Worm (Caenorhabditis elegans) whole organism, early embryonic: ENCODE measurements around the gene nlp-53.
A peak's percentile ranks its signal among the peaks of the same experiment; 100 is the strongest.

Source experiments
- B0310.2 ChIP-seq: sonication (generic microtip); optimal IDR thresholded peaks from 2 replicates; lab custom pipeline; 2016; ENCODE audit warnings: mild to moderate bottlenecking, missing genetic modification characterization, missing compliant biosample characterization
- F13C5.2 ChIP-seq: sonication (generic microtip); optimal IDR thresholded peaks from 2 replicates; lab custom pipeline; 2017; ENCODE audit warnings: mild to moderate bottlenecking, missing genetic modification characterization, inconsistent platforms, missing compliant biosample characterization
- aly-1 ChIP-seq: sonication (generic microtip); optimal IDR thresholded peaks from 2 replicates; lab custom pipeline; 2016; ENCODE audit warnings: missing genetic modification characterization, missing compliant biosample characterization
- ama-1 ChIP-seq: fragments of 150-350 bp; optimal IDR thresholded peaks from 2 replicates; lab custom pipeline; 2014
- ceh-13 ChIP-seq: fragments of 200-800 bp; sonication (Bioruptor generic); optimal IDR thresholded peaks from 2 replicates; lab custom pipeline; 2018; ENCODE audit warnings: mild to moderate bottlenecking, missing genetic modification characterization, missing compliant biosample characterization
- ceh-36 ChIP-seq: sonication (generic microtip); optimal IDR thresholded peaks from 2 replicates; lab custom pipeline; 2016; ENCODE audit warnings: missing genetic modification characterization, inconsistent platforms, missing compliant biosample characterization
- ets-7 ChIP-seq: sonication (generic microtip); optimal IDR thresholded peaks from 2 replicates; lab custom pipeline; 2016; ENCODE audit warnings: missing genotype, missing genetic modification characterization, missing compliant biosample characterization
- hmbx-1 ChIP-seq: sonication (generic microtip); optimal IDR thresholded peaks from 2 replicates; lab custom pipeline; 2016; ENCODE audit warnings: mild to moderate bottlenecking, missing genetic modification characterization, missing compliant biosample characterization
- hmg-4 ChIP-seq: fragments of 200-800 bp; sonication (Bioruptor generic); optimal IDR thresholded peaks from 2 replicates; lab custom pipeline; 2018; ENCODE audit warnings: mild to moderate bottlenecking, missing genetic modification characterization, missing compliant biosample characterization
- hnd-1 ChIP-seq: sonication (generic microtip); optimal IDR thresholded peaks from 2 replicates; lab custom pipeline; 2016; ENCODE audit warnings: missing genetic modification characterization, missing compliant biosample characterization
- pes-1 ChIP-seq: fragments of 200-800 bp; sonication (Bioruptor generic); IDR thresholded peaks from 2 replicates; pipeline ENCODE4 v1.3.6; 2022; ENCODE audit warnings: missing genetic modification reagents, missing genetic modification characterization, missing compliant biosample characterization
- scrt-1 ChIP-seq: fragments of 200-800 bp; sonication (Bioruptor generic); IDR thresholded peaks from 2 replicates; pipeline ENCODE4 v1.3.6; 2022; ENCODE audit warnings: missing genetic modification characterization, missing compliant biosample characterization
- sea-1 ChIP-seq: fragments of 200-800 bp; sonication (Bioruptor generic); conservative IDR thresholded peaks from 2 replicates; pipeline ENCODE4 v1.3.6; 2022; ENCODE audit warnings: missing genetic modification characterization, missing compliant biosample characterization
- tbx-11 ChIP-seq: fragments of 200-800 bp; sonication (Bioruptor generic); IDR thresholded peaks from 2 replicates; pipeline ENCODE4 v1.3.6; 2022; ENCODE audit warnings: missing genetic modification characterization, missing compliant biosample characterization
- tbx-37 ChIP-seq: fragments of 200-800 bp; sonication (Bioruptor generic); conservative IDR thresholded peaks from 2 replicates; pipeline ENCODE4 v1.3.6; 2022; ENCODE audit warnings: missing genetic modification reagents, missing genetic modification characterization, missing compliant biosample characterization
- tra-4 ChIP-seq: sonication (generic microtip); optimal IDR thresholded peaks from 2 replicates; lab custom pipeline; 2017; ENCODE audit warnings: missing genetic modification characterization, missing compliant biosample characterization

The nlp-53 gene

DNA sequence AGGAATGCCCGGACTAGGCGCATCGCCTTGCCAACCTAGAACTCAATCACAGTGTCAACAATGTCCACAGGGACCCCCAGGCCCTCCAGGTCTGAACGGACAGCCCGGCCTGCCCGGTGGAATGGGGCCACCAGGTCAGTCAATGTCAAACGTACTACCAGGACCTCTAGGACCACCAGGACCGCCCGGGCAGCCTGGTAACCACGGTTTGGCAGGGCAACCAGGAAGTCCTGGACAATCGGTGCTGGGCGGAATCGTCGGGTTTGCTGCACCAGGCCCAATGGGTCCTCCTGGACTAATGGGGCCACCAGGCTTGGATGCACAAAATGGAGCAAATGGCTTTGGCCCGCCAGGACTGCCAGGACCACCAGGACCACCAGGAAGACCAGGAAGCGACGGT, 28.0 kb upstream of the nlp-53 start:
- TF ChIP-seq aly-1 (tag; lab: Kevin White, UChicago): peak; percentile 5
- no peak for TF ChIP-seq ceh-13 (GFP tag; lab: Kevin White, UChicago)

- no peak for TF ChIP-seq tra-4 (tag; lab: Kevin White, UChicago)
Measured at ce11 chrX:13591175-13591574, 27.5 kb upstream of the nlp-53 start, which contains the start of gene col-44. TSS of gene col-44 (plus strand) at chrX:13591475.

- TF ChIP-seq ceh-13 (GFP tag; lab: Kevin White, UChicago): no peak
- TF ChIP-seq scrt-1 (GFP tag; lab: Robert Waterston, UW): 0 out of 2 replicates have a peak, but pooled peaks have one; percentile 7
- TF ChIP-seq aly-1 (tag; lab: Kevin White, UChicago): peak; percentile 49
- no peak for TF ChIP-seq tbx-11 (GFP tag; lab: Robert Waterston, UW)
Measured at ce11 chrX:13591953-13592352, 26.7 kb upstream of the nlp-53 start.

- TF ChIP-seq ama-1 (no peak), ets-7 (no peak), F13C5.2 (tag; lab: Kevin White, UChicago) (no peak), pes-1 (GFP tag; lab: Robert Waterston, UW) (no peak), hmg-4 (GFP tag; lab: Kevin White, UChicago) (no peak), ceh-13 (GFP tag; lab: Kevin White, UChicago) (no peak), tra-4 (tag; lab: Kevin White, UChicago) (no peak), B0310.2 (tag; lab: Kevin White, UChicago) (no peak), tbx-11 (GFP tag; lab: Robert Waterston, UW) (no peak), hmbx-1 (tag; lab: Kevin White, UChicago) (no peak), hnd-1 (tag; lab: Kevin White, UChicago) (no peak), sea-1 (GFP tag; lab: Robert Waterston, UW) (no peak), ceh-36 (tag; lab: Kevin White, UChicago) (no peak), scrt-1 (GFP tag; lab: Robert Waterston, UW) (no peak)
Measured at ce11 chrX:13592367-13592766, 26.3 kb upstream of the nlp-53 start, which contains the start of gene F54B11.4. TSS of gene F54B11.4 (plus strand) at chrX:13592667.

DNA sequence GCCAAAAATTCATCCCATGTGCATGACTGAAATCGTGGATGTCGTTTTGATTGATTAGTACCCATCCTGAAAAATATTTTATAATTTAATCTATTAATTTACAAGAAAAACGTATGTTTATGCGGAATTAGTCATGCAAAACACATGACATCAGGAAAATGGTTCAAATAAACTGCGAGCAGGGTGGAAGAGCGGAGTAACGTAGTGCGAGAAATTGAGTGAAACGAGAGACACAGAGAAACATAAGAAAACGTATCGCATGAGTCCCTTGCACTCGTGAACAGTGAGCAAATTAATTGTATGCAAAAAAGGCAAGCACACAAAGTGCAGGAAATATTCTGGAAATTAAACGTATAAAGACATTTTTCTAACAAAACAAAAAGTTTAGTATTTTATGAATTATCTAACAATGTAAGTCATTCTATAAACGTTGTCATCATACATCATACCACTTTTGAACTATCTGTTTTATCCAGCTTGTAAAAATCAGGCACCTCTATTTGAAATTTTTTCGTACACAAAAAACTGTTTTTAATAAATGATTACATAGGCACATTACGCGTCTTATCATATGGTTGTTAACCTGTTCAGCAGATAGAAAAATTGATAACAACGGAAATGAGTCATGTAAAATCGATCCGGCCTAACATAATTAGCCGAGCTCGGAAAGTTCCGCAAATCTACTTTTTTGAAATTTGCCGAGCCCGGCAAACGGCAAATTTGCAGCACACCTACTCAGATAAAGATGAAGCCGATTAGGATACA, 22.5 kb upstream of the nlp-53 start, which contains the start of gene F54B11.5:
F54B11.5 (minus strand) TSS at position 66 of the 765 bp plus-strand sequence.
- TF ChIP-seq sea-1 (GFP tag; lab: Robert Waterston, UW) (no peak), F13C5.2 (tag; lab: Kevin White, UChicago) (peak; percentile 36)

DNA sequence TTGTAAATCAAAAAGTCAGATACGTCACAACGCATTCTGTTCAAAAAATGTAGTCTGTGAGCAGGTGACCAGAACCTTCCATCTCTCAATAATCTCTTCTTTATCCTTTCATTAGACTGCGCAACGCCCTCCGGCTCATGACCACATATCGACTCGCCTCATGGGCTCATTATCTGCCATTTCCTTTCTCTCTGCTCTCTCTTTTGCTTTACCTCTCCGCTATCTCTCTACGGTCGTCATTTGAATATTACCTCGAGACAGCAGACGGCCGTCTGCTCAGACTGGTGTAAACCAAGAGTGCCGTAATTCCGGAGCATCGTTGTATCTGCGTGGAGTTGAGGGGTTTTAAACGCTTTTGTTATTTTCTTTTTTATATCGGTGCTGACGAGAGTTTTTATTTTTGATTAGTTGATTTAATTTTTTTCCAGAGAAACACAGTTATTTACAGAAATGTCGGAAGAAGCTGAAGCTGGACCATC, 20.6 kb upstream of the nlp-53 start, which contains the start of gene bra-1:
bra-1 (plus strand) TSS at position 429 of the 479 bp plus-strand sequence.
- TF ChIP-seq tbx-37 (GFP tag; lab: Robert Waterston, UW) (0 out of 2 replicates have a peak, but pooled peaks have one; percentile 28), F13C5.2 (tag; lab: Kevin White, UChicago) (peak; percentile 77), hmg-4 (GFP tag; lab: Kevin White, UChicago) (peak; percentile 36), ceh-36 (tag; lab: Kevin White, UChicago) (peak; percentile 43), scrt-1 (GFP tag; lab: Robert Waterston, UW) (no peak)

ce11 chrX:13600136-13600535, 18.5 kb upstream of the nlp-53 start, which contains the start of gene F54B11.7:
TSS of gene F54B11.7 (plus strand) at chrX:13600436.
- TF ChIP-seq ama-1 (no peak), pes-1 (GFP tag; lab: Robert Waterston, UW) (no peak), B0310.2 (tag; lab: Kevin White, UChicago) (no peak), tbx-37 (GFP tag; lab: Robert Waterston, UW) (no peak), scrt-1 (GFP tag; lab: Robert Waterston, UW) (no peak)

DNA sequence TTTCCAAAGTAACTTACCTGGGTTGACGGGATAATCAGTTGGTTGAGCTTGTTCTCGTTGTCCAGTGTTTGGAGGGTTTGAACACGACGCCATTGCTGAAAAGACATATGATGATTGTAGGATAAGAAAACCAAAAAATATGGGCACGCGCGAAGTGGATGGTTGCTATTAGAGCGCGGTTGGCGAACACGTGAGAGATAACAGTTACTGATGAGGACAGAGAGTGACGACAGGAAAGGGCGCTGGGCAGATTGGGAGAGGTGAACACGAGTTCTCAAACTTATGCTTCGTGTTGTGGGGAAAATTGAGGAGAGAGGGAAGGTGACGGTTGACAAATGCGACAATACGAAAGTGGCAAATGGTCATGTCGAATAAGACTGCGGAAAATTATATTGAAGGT, 14.8 kb upstream of the nlp-53 start, which contains the start of gene F54B11.8:
F54B11.8 (minus strand) TSS at position 101 of the 400 bp plus-strand sequence.
- no peak for TF ChIP-seq tra-4 (tag; lab: Kevin White, UChicago)
- no peak for TF ChIP-seq tbx-37 (GFP tag; lab: Robert Waterston, UW)
- TF ChIP-seq sea-1 (GFP tag; lab: Robert Waterston, UW): no peak
- TF ChIP-seq hmg-4 (GFP tag; lab: Kevin White, UChicago): no peak
- no peak for TF ChIP-seq tbx-11 (GFP tag; lab: Robert Waterston, UW)
- no peak for TF ChIP-seq ets-7
- no peak for TF ChIP-seq F13C5.2 (tag; lab: Kevin White, UChicago)
- no peak for TF ChIP-seq aly-1 (tag; lab: Kevin White, UChicago)
- no peak for TF ChIP-seq pes-1 (GFP tag; lab: Robert Waterston, UW)
- TF ChIP-seq hmbx-1 (tag; lab: Kevin White, UChicago): no peak
